Worm (Caenorhabditis elegans): Measurements from ENCODE around the gene Y38E10A.22.

Gene Y38E10A.22

DNA sequence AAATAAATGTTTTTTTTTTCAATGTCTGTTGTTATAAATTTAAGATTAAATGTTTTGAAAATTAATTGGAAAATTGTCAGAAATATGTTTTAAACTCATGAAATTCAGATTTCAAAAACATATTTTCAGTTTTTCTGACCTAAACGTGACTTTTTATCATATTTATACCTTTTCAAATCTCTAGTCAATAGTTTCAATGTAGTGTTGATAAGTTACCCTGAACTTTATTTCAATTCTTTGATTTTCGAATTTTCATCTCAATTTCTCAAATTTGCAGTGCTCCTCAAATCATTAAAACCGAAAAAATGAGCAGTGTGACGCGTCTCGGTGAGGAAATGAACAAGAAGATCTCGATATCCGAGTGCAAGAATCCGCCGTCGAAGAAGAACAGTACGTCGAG lies 23.2 kb downstream of the Y38E10A.22 start, which contains the start of gene rgs-4:
Gene rgs-4 (plus strand): TSS at position 301 of the 400 bp plus-strand sequence.
- no peak for TF ChIP-seq tbx-37 (GFP tag; conservative IDR thresholded peaks at IDR 0.05)
- TF ChIP-seq sea-1 (GFP tag; conservative IDR thresholded peaks at IDR 0.05) = no peak
- TF ChIP-seq B0310.2 (tag; optimal IDR thresholded peaks at IDR 0.05) = no peak
- no peak for TF ChIP-seq pes-1 (GFP tag; IDR thresholded peaks at IDR 0.05)

DNA sequence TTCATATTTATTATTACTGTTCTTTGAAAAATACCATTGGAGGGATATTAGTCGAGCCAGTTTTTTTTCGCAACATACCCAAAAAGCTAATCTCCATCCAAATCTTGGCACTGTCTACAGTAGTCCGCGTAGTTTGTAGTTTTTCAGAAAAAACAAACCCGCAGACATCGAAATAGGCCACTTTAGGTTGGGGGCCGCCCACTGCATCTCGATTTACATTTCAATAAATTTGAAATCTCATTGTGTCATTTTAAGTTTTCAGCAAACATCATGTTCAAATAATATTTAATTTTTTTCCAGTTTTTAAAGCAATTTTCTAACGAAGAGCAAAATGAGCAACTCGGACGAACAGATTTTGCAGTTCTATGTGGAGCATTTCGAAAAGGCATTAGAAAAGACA lies 37.2 kb downstream of the Y38E10A.22 start, which contains the start of gene nhr-235:
Gene nhr-235 (plus strand): TSS at position 301 of the 400 bp plus-strand sequence.
- TF ChIP-seq F13C5.2 (tag; optimal IDR thresholded peaks at IDR 0.05) = no peak
- TF ChIP-seq ceh-36 (tag; optimal IDR thresholded peaks at IDR 0.05) = no peak
- no peak for TF ChIP-seq tra-4 (tag; optimal IDR thresholded peaks at IDR 0.05)
- no peak for TF ChIP-seq ama-1 (optimal IDR thresholded peaks at IDR 0.05)
- TF ChIP-seq ceh-13 (GFP tag; optimal IDR thresholded peaks at IDR 0.05) = no peak
- TF ChIP-seq flt-1 (GFP tag; IDR thresholded peaks at IDR 0.05) = no peak
- TF ChIP-seq tbx-37 (GFP tag; conservative IDR thresholded peaks at IDR 0.05) = no peak
- no peak for TF ChIP-seq hnd-1 (tag; optimal IDR thresholded peaks at IDR 0.05)
- TF ChIP-seq sea-1 (GFP tag; conservative IDR thresholded peaks at IDR 0.05) = no peak
- no peak for TF ChIP-seq pes-1 (GFP tag; IDR thresholded peaks at IDR 0.05)
- no peak for TF ChIP-seq hmg-4 (GFP tag; optimal IDR thresholded peaks at IDR 0.05)
- TF ChIP-seq scrt-1 (GFP tag; IDR thresholded peaks at IDR 0.05) = no peak
- no peak for TF ChIP-seq hmbx-1 (tag; optimal IDR thresholded peaks at IDR 0.05)
- TF ChIP-seq ets-7 (tag; optimal IDR thresholded peaks at IDR 0.05) = no peak
- no peak for TF ChIP-seq tbx-11 (GFP tag; IDR thresholded peaks at IDR 0.05)
- TF ChIP-seq B0310.2 (tag; optimal IDR thresholded peaks at IDR 0.05) = no peak
- TF ChIP-seq aly-1 (tag; optimal IDR thresholded peaks at IDR 0.05) = no peak

DNA sequence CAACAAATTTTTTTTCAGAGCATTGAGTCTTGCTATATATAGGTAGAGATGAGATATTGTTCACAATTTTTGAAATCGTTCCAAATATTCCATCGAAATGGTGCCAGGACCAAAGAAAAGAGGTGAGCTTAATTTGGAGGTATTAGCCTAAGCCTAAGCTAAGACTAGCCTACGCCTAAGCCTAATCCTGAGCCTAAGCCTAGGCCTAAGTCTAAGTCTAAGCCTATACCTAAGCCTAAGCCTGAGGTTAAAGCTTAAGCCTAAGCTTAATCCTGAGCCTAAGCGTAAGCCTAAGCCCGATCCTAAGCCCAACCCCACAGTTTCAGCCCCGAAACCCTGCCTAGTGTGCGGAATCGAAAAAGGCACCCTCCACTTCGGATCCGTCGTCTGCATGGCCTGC lies 41.0 kb downstream of the Y38E10A.22 start, which contains the start of gene nhr-234:
Gene nhr-234 (plus strand): TSS at position 77 of the 400 bp plus-strand sequence.
- peak; percentile 82 for TF ChIP-seq ceh-36 (tag; optimal IDR thresholded peaks at IDR 0.05)
- TF ChIP-seq tra-4 (tag; optimal IDR thresholded peaks at IDR 0.05) = no peak

DNA sequence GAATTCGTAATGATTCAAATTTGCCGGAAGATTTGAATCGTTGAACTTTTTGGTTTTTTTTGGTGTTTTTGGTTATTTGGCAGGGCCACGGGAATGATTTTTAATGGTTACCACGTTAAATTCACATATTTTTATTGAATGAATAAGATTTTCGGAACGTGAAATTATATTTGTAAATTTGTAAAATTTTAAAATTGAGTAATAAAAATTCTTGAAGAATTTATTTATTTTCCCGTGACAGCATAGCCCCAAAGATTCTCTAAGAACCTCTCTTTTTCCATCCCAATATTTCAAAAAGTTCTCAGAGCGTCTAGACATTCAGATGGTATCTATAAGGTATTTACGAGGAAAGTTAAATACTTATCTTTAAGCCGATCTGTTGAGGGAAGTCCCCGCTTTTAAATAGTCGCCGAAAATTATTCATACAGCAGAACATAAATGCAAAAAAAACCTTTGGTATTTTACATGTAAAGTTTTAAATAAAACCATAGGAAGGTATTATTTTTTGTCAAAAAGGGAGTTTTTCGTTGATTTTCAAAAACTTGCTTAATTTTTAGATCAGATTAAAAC lies 42.8 kb downstream of the Y38E10A.22 start, which contains the start of gene Y38E10A.17:
Gene Y38E10A.17 (minus strand): TSS at position 51 of the 570 bp plus-strand sequence.
- no peak for TF ChIP-seq ceh-13 (GFP tag; optimal IDR thresholded peaks at IDR 0.05)
- TF ChIP-seq F13C5.2 (tag; optimal IDR thresholded peaks at IDR 0.05) = no peak
- no peak for TF ChIP-seq scrt-1 (GFP tag; IDR thresholded peaks at IDR 0.05)
- TF ChIP-seq flt-1 (GFP tag; IDR thresholded peaks at IDR 0.05) = no peak
- TF ChIP-seq B0310.2 (tag; optimal IDR thresholded peaks at IDR 0.05) = no peak
- TF ChIP-seq ceh-36 (tag; optimal IDR thresholded peaks at IDR 0.05) = no peak
- TF ChIP-seq hnd-1 (tag; optimal IDR thresholded peaks at IDR 0.05) = no peak
- TF ChIP-seq aly-1 (tag; optimal IDR thresholded peaks at IDR 0.05) = no peak
- TF ChIP-seq tbx-37 (GFP tag; conservative IDR thresholded peaks at IDR 0.05) = no peak
- no peak for TF ChIP-seq ets-7 (tag; optimal IDR thresholded peaks at IDR 0.05)
- TF ChIP-seq ama-1 (optimal IDR thresholded peaks at IDR 0.05) = no peak
- no peak for TF ChIP-seq hmg-4 (GFP tag; optimal IDR thresholded peaks at IDR 0.05)
- TF ChIP-seq pes-1 (GFP tag; IDR thresholded peaks at IDR 0.05) = no peak
- TF ChIP-seq sea-1 (GFP tag; conservative IDR thresholded peaks at IDR 0.05) = no peak
- TF ChIP-seq tra-4 (tag; optimal IDR thresholded peaks at IDR 0.05) = no peak
- TF ChIP-seq tbx-11 (GFP tag; IDR thresholded peaks at IDR 0.05) = no peak
- TF ChIP-seq hmbx-1 (tag; optimal IDR thresholded peaks at IDR 0.05) = no peak

DNA sequence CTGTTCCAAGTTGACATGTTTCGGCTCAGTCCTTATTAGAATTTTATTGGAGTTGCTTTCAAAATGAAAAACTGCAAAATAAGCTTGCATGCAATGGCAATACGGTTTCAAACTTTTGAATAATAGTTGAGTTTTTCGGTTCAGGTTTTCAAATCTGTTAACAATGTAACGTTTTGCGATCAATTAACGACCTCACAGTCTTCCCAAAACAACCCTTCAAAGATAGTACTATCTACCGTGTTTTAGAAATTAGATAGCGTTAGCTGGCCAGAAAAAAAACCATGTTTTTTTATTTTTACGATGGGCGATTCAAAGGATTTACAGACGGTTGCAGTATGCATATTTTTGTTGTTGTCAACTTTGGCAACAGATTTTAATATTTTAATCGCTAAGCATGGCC lies 46.7 kb downstream of the Y38E10A.22 start, which contains the start of gene Y38E10A.34:
Gene Y38E10A.34 (plus strand): TSS at position 301 of the 400 bp plus-strand sequence.
- TF ChIP-seq hnd-1 (tag; optimal IDR thresholded peaks at IDR 0.05) = no peak
- TF ChIP-seq sea-1 (GFP tag; conservative IDR thresholded peaks at IDR 0.05) = no peak
- no peak for TF ChIP-seq pes-1 (GFP tag; IDR thresholded peaks at IDR 0.05)
- no peak for TF ChIP-seq ama-1 (optimal IDR thresholded peaks at IDR 0.05)

DNA sequence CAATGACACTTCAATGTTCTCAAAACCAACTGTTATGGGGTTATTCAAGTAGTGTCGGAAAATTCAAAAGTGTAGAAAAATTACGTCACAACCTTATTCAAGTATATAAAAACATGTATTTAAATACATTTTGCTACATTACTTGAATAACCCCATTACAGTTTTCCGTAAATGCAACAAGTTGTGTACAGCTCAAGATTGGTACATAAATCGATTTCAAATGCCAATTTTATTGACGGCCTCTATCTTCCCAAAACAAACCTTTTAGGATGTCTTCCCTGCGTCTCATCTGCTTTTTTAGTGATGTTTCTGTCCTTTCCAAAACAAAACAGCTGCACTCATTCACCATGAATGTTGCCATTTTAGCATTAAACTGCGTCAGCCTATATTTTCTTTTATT lies 48.2 kb downstream of the Y38E10A.22 start, which contains the start of gene Y38E10A.28:
Gene Y38E10A.28 (plus strand): TSS at position 301 of the 400 bp plus-strand sequence.
- TF ChIP-seq hmg-4 (GFP tag; optimal IDR thresholded peaks at IDR 0.05) (no peak), sea-1 (GFP tag; conservative IDR thresholded peaks at IDR 0.05) (no peak)

DNA sequence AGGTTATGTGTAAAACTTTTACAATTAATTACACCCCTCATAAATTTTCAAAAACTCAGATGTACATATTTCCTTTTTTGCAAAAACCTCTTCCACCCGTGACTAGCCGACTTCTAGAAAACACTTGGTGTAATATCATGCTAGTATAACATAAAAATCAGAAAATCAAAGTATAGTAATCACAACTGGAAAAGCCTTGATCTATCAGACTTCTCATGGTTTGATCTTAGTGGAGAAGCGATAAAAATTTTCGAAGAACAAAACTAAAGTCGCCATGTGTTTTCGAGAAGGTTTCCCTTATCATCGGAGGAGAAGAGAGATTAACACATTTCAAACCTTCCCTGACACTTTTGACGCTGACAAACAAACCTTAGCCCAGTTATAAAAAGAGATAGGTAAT lies 49.0 kb downstream of the Y38E10A.22 start, which contains the start of gene nspe-5:
Gene nspe-5 (plus strand): TSS at position 301 of the 400 bp plus-strand sequence.
- TF ChIP-seq tbx-37 (GFP tag; conservative IDR thresholded peaks at IDR 0.05) (no peak), ceh-13 (GFP tag; optimal IDR thresholded peaks at IDR 0.05) (no peak), aly-1 (tag; optimal IDR thresholded peaks at IDR 0.05) (no peak), hmbx-1 (tag; optimal IDR thresholded peaks at IDR 0.05) (no peak), B0310.2 (tag; optimal IDR thresholded peaks at IDR 0.05) (no peak), ama-1 (optimal IDR thresholded peaks at IDR 0.05) (no peak)

DNA sequence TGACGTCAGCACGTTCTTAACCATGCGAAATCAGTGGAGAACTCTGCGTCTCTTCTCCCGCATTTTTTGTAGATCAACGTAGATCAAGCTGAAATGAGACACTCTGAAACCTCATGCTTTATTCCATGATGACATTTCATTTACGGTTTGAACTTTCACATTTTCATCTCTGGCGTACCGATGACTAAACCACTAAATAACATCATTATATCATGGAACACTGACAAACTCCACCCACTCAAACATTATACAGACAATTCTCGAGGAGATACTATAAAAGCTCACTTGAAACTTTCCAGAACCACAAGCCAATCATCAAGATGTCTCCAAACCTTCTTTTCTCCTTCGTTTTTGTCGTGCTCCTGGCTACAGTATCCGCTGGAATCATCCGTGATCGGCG lies 50.7 kb downstream of the Y38E10A.22 start, which contains the start of gene nspe-7:
Gene nspe-7 (plus strand): TSS at position 301 of the 400 bp plus-strand sequence.
- no peak for TF ChIP-seq B0310.2 (tag; optimal IDR thresholded peaks at IDR 0.05)
- no peak for TF ChIP-seq F13C5.2 (tag; optimal IDR thresholded peaks at IDR 0.05)
- no peak for TF ChIP-seq ceh-13 (GFP tag; optimal IDR thresholded peaks at IDR 0.05)
- TF ChIP-seq tra-4 (tag; optimal IDR thresholded peaks at IDR 0.05) = no peak
- TF ChIP-seq hmg-4 (GFP tag; optimal IDR thresholded peaks at IDR 0.05) = no peak
- no peak for TF ChIP-seq tbx-37 (GFP tag; conservative IDR thresholded peaks at IDR 0.05)
- TF ChIP-seq ets-7 (tag; optimal IDR thresholded peaks at IDR 0.05) = no peak
- TF ChIP-seq aly-1 (tag; optimal IDR thresholded peaks at IDR 0.05) = no peak
- TF ChIP-seq scrt-1 (GFP tag; IDR thresholded peaks at IDR 0.05) = no peak
- TF ChIP-seq ceh-36 (tag; optimal IDR thresholded peaks at IDR 0.05) = no peak
- no peak for TF ChIP-seq ama-1 (optimal IDR thresholded peaks at IDR 0.05)
- no peak for TF ChIP-seq tbx-11 (GFP tag; IDR thresholded peaks at IDR 0.05)
- TF ChIP-seq hnd-1 (tag; optimal IDR thresholded peaks at IDR 0.05) = no peak
- no peak for TF ChIP-seq flt-1 (GFP tag; IDR thresholded peaks at IDR 0.05)
- TF ChIP-seq hmbx-1 (tag; optimal IDR thresholded peaks at IDR 0.05) = no peak
- no peak for TF ChIP-seq sea-1 (GFP tag; conservative IDR thresholded peaks at IDR 0.05)
- no peak for TF ChIP-seq pes-1 (GFP tag; IDR thresholded peaks at IDR 0.05)

Data from whole organism, early embryonic.